Worm (Caenorhabditis elegans) whole organism, mixed stage, embryonic: ENCODE results near the gene npax-1.

ENCODE experiments used
- elt-3 ChIP-seq: fragments of 150-350 bp; optimal IDR thresholded peaks from 2 replicates; lab custom pipeline; 2014; ENCODE audit warnings: missing biosample characterization, missing genetic modification characterization
- lin-13 ChIP-seq: fragments of 150-350 bp; optimal IDR thresholded peaks from 2 replicates; lab custom pipeline; 2014; ENCODE audit warnings: missing biosample characterization, missing genetic modification characterization
- nhr-237 ChIP-seq: fragments of 150-350 bp; optimal IDR thresholded peaks from 2 replicates; lab custom pipeline; 2014; ENCODE audit warnings: missing biosample characterization, missing genetic modification characterization
- snpc-4 ChIP-seq: fragments of 150-350 bp; optimal IDR thresholded peaks from 2 replicates; lab custom pipeline; 2014; ENCODE audit warnings: missing biosample characterization, missing genetic modification characterization
- unc-39 ChIP-seq: fragments of 150-350 bp; optimal IDR thresholded peaks from 2 replicates; lab custom pipeline; 2014; ENCODE audit warnings: missing biosample characterization, missing genetic modification characterization

ce11 chrII:7331224-7331623 is at the start of gene npax-1:
- no peak for TF ChIP-seq snpc-4 (tag; lab: Kevin White, UChicago)
- no peak for TF ChIP-seq elt-3 (tag; lab: Kevin White, UChicago)
- no peak for TF ChIP-seq unc-39
- no peak for TF ChIP-seq lin-13 (tag; lab: Kevin White, UChicago)
- no peak for TF ChIP-seq nhr-237 (tag; lab: Kevin White, UChicago)
